Fruit fly (Drosophila melanogaster) whole organism, adult: Measurements from ENCODE around the gene Nf1.

Experiments used
- CG11617 ChIP-seq: fragments of 200-800 bp; sonication (Bioruptor generic); optimal IDR thresholded peaks from 2 replicates; lab custom pipeline; 2017; ENCODE audit warnings: mild to moderate bottlenecking, missing biosample characterization, missing genetic modification reagents, missing genetic modification characterization
- CG14711 ChIP-seq: fragments of 200-800 bp; sonication (Bioruptor generic); optimal IDR thresholded peaks from 2 replicates; lab custom pipeline; 2018; ENCODE audit warnings: missing biosample characterization, mild to moderate bottlenecking, missing genetic modification characterization, moderate library complexity
- CG5204 ChIP-seq: fragments of 200-800 bp; sonication (Bioruptor generic); optimal IDR thresholded peaks from 2 replicates; lab custom pipeline; 2016; ENCODE audit warnings: missing biosample characterization, missing genetic modification characterization
- CG7045 ChIP-seq: fragments of 200-800 bp; sonication (Bioruptor generic); optimal IDR thresholded peaks from 2 replicates; lab custom pipeline; 2017; ENCODE audit warnings: missing biosample characterization, mild to moderate bottlenecking, missing genetic modification characterization
- Crg-1 ChIP-seq: fragments of 200-800 bp; sonication (Bioruptor generic); optimal IDR thresholded peaks from 2 replicates; lab custom pipeline; 2016; ENCODE audit warnings: missing biosample characterization, missing genetic modification characterization
- Mnt ChIP-seq: fragments of 200-800 bp; sonication (Bioruptor generic); optimal IDR thresholded peaks from 2 replicates; lab custom pipeline; 2016; ENCODE audit warnings: missing biosample characterization, mild to moderate bottlenecking, missing genetic modification characterization
- cnc ChIP-seq, 2 experiments: fragments of >200 bp; optimal IDR thresholded peaks; 2 replicates each; lab custom pipeline; 2017
- ovo ChIP-seq: fragments of 200-800 bp; sonication (Bioruptor generic); optimal IDR thresholded peaks from 2 replicates; lab custom pipeline; 2016; ENCODE audit warnings: missing biosample characterization, missing genetic modification characterization
- pad ChIP-seq: fragments of 200-800 bp; sonication (Bioruptor generic); optimal IDR thresholded peaks from 3 replicates; lab custom pipeline; 2017; ENCODE audit warnings: missing biosample characterization, missing genetic modification characterization, mild to moderate bottlenecking, moderate library complexity, missing genetic modification reagents
- tj ChIP-seq: fragments of 200-800 bp; sonication (Bioruptor generic); optimal IDR thresholded peaks from 3 replicates; lab custom pipeline; 2017; ENCODE audit warnings: missing biosample characterization, mild to moderate bottlenecking, missing genetic modification characterization, moderate library complexity

DNA sequence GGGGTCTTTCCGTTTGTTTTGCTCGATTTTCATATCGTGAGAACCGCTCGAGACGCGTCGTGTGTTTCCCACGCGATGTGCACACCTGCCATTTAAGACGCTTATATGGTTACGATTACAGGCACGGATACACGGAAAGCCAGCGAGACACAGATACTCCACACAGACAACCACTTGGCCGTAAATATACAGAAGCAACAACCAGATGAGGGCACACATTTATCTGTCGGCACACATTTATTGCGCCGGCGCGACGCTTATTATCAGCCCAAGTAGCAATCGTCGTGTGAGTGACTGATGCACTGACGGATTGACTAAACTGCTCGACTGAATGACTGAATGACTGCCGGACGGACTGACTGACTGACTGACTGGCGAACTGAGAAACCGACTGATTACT lies 47.7 kb downstream of the Nf1 start:
- TF ChIP-seq tj (GFP tag; lab: Kevin White, UChicago) (no peak), Mnt (GFP tag; lab: Kevin White, UChicago) (no peak), Crg-1 (GFP tag; lab: Kevin White, UChicago) (no peak), CG14711 (tag; lab: Kevin White, UChicago) (no peak), CG11617 (no peak), ovo (GFP tag; lab: Kevin White, UChicago) (no peak), CG5204 (GFP tag; lab: Kevin White, UChicago) (no peak), CG7045 (no peak), pad (no peak), cnc (optimal IDR thresholded peaks at IDR 0.05; lab: Kevin White, UChicago) (no peak)
